Fruit fly (Drosophila melanogaster) whole organism, prepupa: ENCODE data around the gene CG15382.

Source experiments
- Blimp-1 ChIP-seq: fragments of 200-800 bp; sonication (Bioruptor generic); optimal IDR thresholded peaks from 3 replicates; lab custom pipeline; 2017; ENCODE audit warnings: missing biosample characterization, missing genetic modification characterization, mild to moderate bottlenecking, moderate library complexity, missing genetic modification reagents
- CG10631 ChIP-seq: fragments of 200-800 bp; sonication (Bioruptor generic); optimal IDR thresholded peaks from 2 replicates; lab custom pipeline; 2016; ENCODE audit warnings: missing biosample characterization, missing genetic modification characterization
- CG10669 ChIP-seq: fragments of 200-800 bp; sonication (Bioruptor generic); optimal IDR thresholded peaks from 3 replicates; lab custom pipeline; 2018; ENCODE audit warnings: missing biosample characterization, mild to moderate bottlenecking, missing genetic modification characterization, moderate library complexity
- CG11294 ChIP-seq: fragments of 200-800 bp; sonication (Bioruptor generic); IDR thresholded peaks from 2 replicates; pipeline ENCODE4 v1.3.6; 2022; ENCODE audit warnings: missing biosample characterization, missing genetic modification characterization
- CG11762 ChIP-seq: fragments of 200-800 bp; sonication (Bioruptor generic); optimal IDR thresholded peaks from 3 replicates; lab custom pipeline; 2016; ENCODE audit warnings: missing biosample characterization, missing genetic modification characterization; ENCODE audit not compliant: insufficient read depth
- CG11902 ChIP-seq: fragments of 200-800 bp; sonication (Bioruptor generic); optimal IDR thresholded peaks from 3 replicates; lab custom pipeline; 2016; ENCODE audit warnings: missing biosample characterization, missing genetic modification characterization
- CG15336 ChIP-seq: fragments of 200-800 bp; sonication (Bioruptor generic); IDR thresholded peaks from 2 replicates; pipeline ENCODE4 v1.3.6; 2022; ENCODE audit warnings: missing biosample characterization, missing genetic modification characterization
- CG1621 ChIP-seq: fragments of 200-800 bp; sonication (Bioruptor generic); optimal IDR thresholded peaks from 3 replicates; lab custom pipeline; 2018; ENCODE audit warnings: missing biosample characterization, mild to moderate bottlenecking, missing genetic modification characterization
- CG3032 ChIP-seq: fragments of 200-800 bp; optimal IDR thresholded peaks from 2 replicates; lab custom pipeline; 2019; ENCODE audit warnings: missing biosample characterization, mild to moderate bottlenecking, missing genetic modification characterization, moderate library complexity
- CG31627 ChIP-seq: fragments of 200-800 bp; sonication (Bioruptor generic); optimal IDR thresholded peaks from 3 replicates; lab custom pipeline; 2016; ENCODE audit warnings: missing biosample characterization, missing genetic modification characterization
- CG32006 ChIP-seq: fragments of 200-800 bp; sonication (Bioruptor generic); optimal IDR thresholded peaks from 3 replicates; lab custom pipeline; 2017; ENCODE audit warnings: missing biosample characterization, mild to moderate bottlenecking, missing genetic modification characterization
- CG34406 ChIP-seq: fragments of 200-800 bp; sonication (Bioruptor generic); optimal IDR thresholded peaks from 3 replicates; lab custom pipeline; 2016; ENCODE audit warnings: missing biosample characterization, missing genetic modification characterization
- CG3919 ChIP-seq: fragments of 200-800 bp; sonication (Bioruptor generic); optimal IDR thresholded peaks from 3 replicates; lab custom pipeline; 2016; ENCODE audit warnings: missing biosample characterization, missing genetic modification characterization
- CG6792 ChIP-seq: fragments of 200-800 bp; sonication (Bioruptor generic); optimal IDR thresholded peaks from 3 replicates; lab custom pipeline; 2016; ENCODE audit warnings: missing biosample characterization, missing genetic modification characterization
- CG6854 ChIP-seq: fragments of 200-800 bp; sonication (Bioruptor generic); optimal IDR thresholded peaks from 2 replicates; lab custom pipeline; 2017; ENCODE audit warnings: missing biosample characterization, mild to moderate bottlenecking, missing genetic modification characterization
- CG7368 ChIP-seq: fragments of 200-800 bp; sonication (Bioruptor generic); optimal IDR thresholded peaks from 3 replicates; lab custom pipeline; 2016; ENCODE audit warnings: missing biosample characterization, missing genetic modification characterization
- CG8119 ChIP-seq: fragments of 200-800 bp; sonication (Bioruptor generic); IDR thresholded peaks from 3 replicates; pipeline ENCODE4 v1.3.6; 2022; ENCODE audit warnings: missing biosample characterization, missing genetic modification characterization
- CG8319 ChIP-seq: fragments of 200-800 bp; sonication (Bioruptor generic); optimal IDR thresholded peaks from 3 replicates; lab custom pipeline; 2016; ENCODE audit warnings: missing biosample characterization, missing genetic modification characterization
- CG8632 ChIP-seq: fragments of 200-800 bp; sonication (Bioruptor generic); optimal IDR thresholded peaks from 3 replicates; lab custom pipeline; 2016; ENCODE audit warnings: missing biosample characterization, missing genetic modification characterization
- CG9139 ChIP-seq: fragments of 200-800 bp; sonication (Bioruptor generic); optimal IDR thresholded peaks from 3 replicates; lab custom pipeline; 2017; ENCODE audit warnings: missing biosample characterization, mild to moderate bottlenecking, missing genetic modification characterization
- Eip75B ChIP-seq: fragments of 200-800 bp; sonication (Bioruptor generic); optimal IDR thresholded peaks from 3 replicates; lab custom pipeline; 2016; ENCODE audit warnings: missing biosample characterization, missing genetic modification characterization
- Eip78C ChIP-seq: fragments of 200-800 bp; sonication (Bioruptor generic); peaks from one replicate; lab custom pipeline; 2016; ENCODE audit warnings: missing biosample characterization, missing genetic modification characterization
- Hr38 ChIP-seq: sonication (Bioruptor generic); optimal IDR thresholded peaks from 2 replicates; lab custom pipeline; 2016; ENCODE audit warnings: missing biosample characterization, missing genetic modification characterization
- Hr39 ChIP-seq: fragments of 200-800 bp; sonication (Bioruptor generic); optimal IDR thresholded peaks from 2 replicates; lab custom pipeline; 2016; ENCODE audit warnings: missing biosample characterization, missing genetic modification characterization
- Hr4 ChIP-seq: fragments of 200-800 bp; sonication (Bioruptor generic); optimal IDR thresholded peaks from 3 replicates; lab custom pipeline; 2016; ENCODE audit warnings: missing biosample characterization, missing genetic modification characterization
- Lpt ChIP-seq: fragments of 200-800 bp; sonication (Bioruptor generic); optimal IDR thresholded peaks from 3 replicates; lab custom pipeline; 2016; ENCODE audit warnings: missing biosample characterization, missing genetic modification characterization
- Sox102F ChIP-seq: fragments of 200-800 bp; sonication (Bioruptor generic); optimal IDR thresholded peaks from 2 replicates; lab custom pipeline; 2016; ENCODE audit warnings: missing biosample characterization, mild to moderate bottlenecking, missing genetic modification characterization
- Sox14 ChIP-seq: fragments of 200-800 bp; sonication (Bioruptor generic); optimal IDR thresholded peaks from 3 replicates; lab custom pipeline; 2016; ENCODE audit warnings: missing biosample characterization, missing genetic modification characterization
- Sox15 ChIP-seq: fragments of 200-800 bp; sonication (Bioruptor generic); optimal IDR thresholded peaks from 3 replicates; lab custom pipeline; 2016; ENCODE audit warnings: missing biosample characterization, missing genetic modification characterization
- achi ChIP-seq: fragments of 200-800 bp; sonication (Bioruptor generic); optimal IDR thresholded peaks from 3 replicates; lab custom pipeline; 2016; ENCODE audit warnings: missing biosample characterization, missing genetic modification characterization
- cyc ChIP-seq: fragments of 200-800 bp; sonication (Bioruptor generic); optimal IDR thresholded peaks from 3 replicates; lab custom pipeline; 2016; ENCODE audit warnings: missing biosample characterization, missing genetic modification characterization
- dac ChIP-seq: fragments of 200-800 bp; sonication (Bioruptor generic); optimal IDR thresholded peaks from 2 replicates; lab custom pipeline; 2017; ENCODE audit warnings: missing biosample characterization, mild to moderate bottlenecking, missing genetic modification characterization
- dsx ChIP-seq: fragments of 200-800 bp; optimal IDR thresholded peaks from 3 replicates; lab custom pipeline; 2019; ENCODE audit warnings: missing biosample characterization, mild to moderate bottlenecking, missing genetic modification characterization, moderate library complexity; ENCODE audit not compliant: poor library complexity, severe bottlenecking
- eg ChIP-seq: fragments of 200-800 bp; sonication (Bioruptor generic); IDR thresholded peaks from 3 replicates; pipeline ENCODE4 v1.3.6; 2022; ENCODE audit warnings: missing biosample characterization, missing genetic modification characterization
- fd59A ChIP-seq: fragments of 200-800 bp; sonication (Bioruptor generic); optimal IDR thresholded peaks from 2 replicates; lab custom pipeline; 2017; ENCODE audit warnings: missing biosample characterization, mild to moderate bottlenecking, missing genetic modification characterization, missing genetic modification reagents
- fd85E ChIP-seq: fragments of 200-800 bp; sonication (Bioruptor generic); optimal IDR thresholded peaks from 3 replicates; lab custom pipeline; 2016; ENCODE audit warnings: missing biosample characterization, missing genetic modification characterization
- fkh ChIP-seq: fragments of 200-800 bp; sonication (Bioruptor generic); optimal IDR thresholded peaks from 3 replicates; lab custom pipeline; 2017; ENCODE audit warnings: missing biosample characterization, mild to moderate bottlenecking, missing genetic modification characterization, moderate library complexity
- lz ChIP-seq: fragments of 200-800 bp; sonication (Bioruptor generic); optimal IDR thresholded peaks from 3 replicates; lab custom pipeline; 2016; ENCODE audit warnings: missing biosample characterization, missing genetic modification characterization
- net ChIP-seq: fragments of 200-800 bp; sonication (Bioruptor generic); optimal IDR thresholded peaks from 3 replicates; lab custom pipeline; 2016; ENCODE audit warnings: missing biosample characterization, missing genetic modification characterization
- salr ChIP-seq, 2 experiments: fragments of 200-800 bp; sonication (Bioruptor generic); optimal IDR thresholded peaks; 3 replicates each; lab custom pipeline; 2016 to 2018; ENCODE audit warnings: missing biosample characterization in 2 of 2, missing genetic modification characterization in 2 of 2, mild to moderate bottlenecking in 1 of 2
- spab ChIP-seq: fragments of 200-800 bp; sonication (Bioruptor generic); optimal IDR thresholded peaks from 2 replicates; lab custom pipeline; 2017; ENCODE audit warnings: missing biosample characterization, mild to moderate bottlenecking, missing genetic modification characterization, missing genetic modification reagents
- ss ChIP-seq, 2 experiments: fragments of 200-800 bp; sonication (Bioruptor generic); optimal IDR thresholded peaks; 2 replicates in 1 of 2; 3 replicates in 1 of 2; lab custom pipeline; 2017 to 2018; ENCODE audit warnings: mild to moderate bottlenecking in 2 of 2, missing biosample characterization in 2 of 2, missing genetic modification characterization in 2 of 2, moderate library complexity in 1 of 2
- svp ChIP-seq: fragments of 200-800 bp; sonication (Bioruptor generic); peaks from one replicate; lab custom pipeline; 2016; ENCODE audit warnings: missing biosample characterization, missing genetic modification characterization
- topi ChIP-seq: fragments of 200-800 bp; sonication (Bioruptor generic); optimal IDR thresholded peaks from 3 replicates; lab custom pipeline; 2016; ENCODE audit warnings: missing biosample characterization, missing genetic modification characterization
- vri ChIP-seq: fragments of 200-800 bp; sonication (Bioruptor generic); optimal IDR thresholded peaks from 3 replicates; lab custom pipeline; 2016; ENCODE audit warnings: missing biosample characterization, mild to moderate bottlenecking, missing genetic modification characterization

Gene CG15382

dm6 chr2L:2201107-2201561, 45.6 kb downstream of the CG15382 start (continued):
- TF ChIP-seq dac (GFP tag; lab: Kevin White, UChicago) (peak; percentile 89), CG8119 (peak; percentile 93), CG8632 (GFP tag; lab: Kevin White, UChicago) (peak; percentile 79), CG6792 (GFP tag; lab: Kevin White, UChicago) (peak; percentile 82), cyc (GFP tag; lab: Kevin White, UChicago) (peak; percentile 80), CG8319 (GFP tag; lab: Kevin White, UChicago) (peak; percentile 66), Sox14 (peak; percentile 93), CG1621 (tag; lab: Kevin White, UChicago) (peak; percentile 67), Eip78C (GFP tag; lab: Kevin White, UChicago) (peak; percentile 96), CG3919 (GFP tag; lab: Kevin White, UChicago) (peak; percentile 92), Lpt (peak; percentile 78), ss (GFP tag; optimal IDR thresholded peaks at IDR 0.05; lab: Kevin White, UChicago) (peak; percentile 67 to 76), spab (GFP tag; lab: Kevin White, UChicago) (peak; percentile 89), fkh (GFP tag; lab: Kevin White, UChicago) (peak; percentile 90), dsx (peak; percentile 83), Sox15 (GFP tag; lab: Kevin White, UChicago) (peak; percentile 79), CG15336 (peak; percentile 93), Blimp-1 (GFP tag; lab: Kevin White, UChicago) (peak; percentile 36), net (GFP tag; lab: Kevin White, UChicago) (peak; percentile 91), achi (GFP tag; lab: Kevin White, UChicago) (peak; percentile 90), CG32006 (GFP tag; lab: Kevin White, UChicago) (peak; percentile 99)

- TF ChIP-seq CG9139 (peak; percentile 100), CG11762 (GFP tag; lab: Kevin White, UChicago) (peak; percentile 100), eg (GFP tag; lab: Robert Waterston, UW) (peak; percentile 100), CG1621 (tag; lab: Kevin White, UChicago) (peak; percentile 99), CG31627 (GFP tag; lab: Kevin White, UChicago) (peak; percentile 100), Sox102F (GFP tag; lab: Kevin White, UChicago) (peak; percentile 100), Eip75B (GFP tag; lab: Kevin White, UChicago) (peak; percentile 100), CG34406 (peak; percentile 100), Hr4 (peak; percentile 100), topi (GFP tag; lab: Kevin White, UChicago) (peak; percentile 100), net (GFP tag; lab: Kevin White, UChicago) (peak; percentile 100), CG11294 (peak; percentile 100), spab (GFP tag; lab: Kevin White, UChicago) (peak; percentile 100), Eip78C (GFP tag; lab: Kevin White, UChicago) (peak; percentile 100), CG8119 (peak; percentile 100), CG11902 (GFP tag; lab: Kevin White, UChicago) (peak; percentile 99), fd85E (GFP tag; lab: Kevin White, UChicago) (peak; percentile 98), CG7368 (GFP tag; lab: Kevin White, UChicago) (peak; percentile 100), fd59A (GFP tag; lab: Kevin White, UChicago) (peak; percentile 99), CG6792 (GFP tag; lab: Kevin White, UChicago) (peak; percentile 100), fkh (GFP tag; lab: Kevin White, UChicago) (peak; percentile 66), salr (GFP tag; optimal IDR thresholded peaks at IDR 0.05; lab: Kevin White, UChicago) (peak; percentile 99 to 100), CG10669 (GFP tag; lab: Kevin White, UChicago) (peak; percentile 100), CG6854 (GFP tag; lab: Kevin White, UChicago) (peak; percentile 99), dsx (peak; percentile 99), cyc (GFP tag; lab: Kevin White, UChicago) (peak; percentile 100), CG3032 (tag; lab: Kevin White, UChicago) (peak; percentile 100), Sox15 (GFP tag; lab: Kevin White, UChicago) (peak; percentile 99), svp (GFP tag; lab: Kevin White, UChicago) (peak; percentile 100), lz (GFP tag; lab: Kevin White, UChicago) (peak; percentile 100), vri (peak; percentile 99), Hr39 (GFP tag; lab: Kevin White, UChicago) (peak; percentile 100), Blimp-1 (GFP tag; lab: Kevin White, UChicago) (peak; percentile 98), Hr38 (GFP tag; lab: Kevin White, UChicago) (peak; percentile 98), CG10631 (GFP tag; lab: Kevin White, UChicago) (peak; percentile 100), achi (GFP tag; lab: Kevin White, UChicago) (peak; percentile 99), CG15336 (peak; percentile 100), Lpt (peak; percentile 100)
Observed at dm6 chr2L:2202018-2202852, 46.7 kb downstream of the CG15382 start.
